Worm (Caenorhabditis elegans): Measurements from ENCODE around the gene fbxb-118.
A peak's percentile ranks its signal among the peaks of the same experiment; 100 is the strongest.

The fbxb-118 gene

DNA sequence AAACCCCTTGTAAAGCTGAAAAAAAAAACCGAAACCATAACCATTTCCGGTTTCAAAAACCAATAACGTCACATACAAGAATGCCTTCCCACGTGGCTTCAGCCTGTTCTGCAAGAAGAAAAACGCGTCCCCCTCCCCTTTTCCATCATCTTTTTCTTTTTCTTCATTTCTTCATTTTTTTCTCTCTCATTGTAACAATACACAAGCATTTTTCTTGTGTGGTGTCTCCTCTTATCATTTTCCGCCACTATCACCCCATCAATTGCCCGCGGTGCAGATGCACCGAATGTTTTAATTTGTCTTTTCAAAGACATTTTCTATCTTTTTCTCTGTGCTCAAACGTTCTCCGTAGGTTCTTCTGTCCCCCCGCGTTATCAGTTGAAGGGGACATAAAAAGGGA is 25.3 kb upstream of the fbxb-118 start (continued):
- TF ChIP-seq nfya-1 (tag; optimal IDR thresholded peaks at IDR 0.05; ENCODE audit: borderline replicate concordance, insufficient read depth) = no peak
- no peak for TF ChIP-seq lin-26 (GFP tag; IDR thresholded peaks at IDR 0.05)
- TF ChIP-seq xnd-1 (tag; optimal IDR thresholded peaks at IDR 0.05) = no peak
- TF ChIP-seq nfya-2 (GFP tag; IDR thresholded peaks at IDR 0.05) = no peak
- no peak for TF ChIP-seq pha-4 (tag; optimal IDR thresholded peaks at IDR 0.05)
- TF ChIP-seq attf-5 (GFP tag; optimal IDR thresholded peaks at IDR 0.05) = peak; percentile 65
- peak; percentile 99 for TF ChIP-seq nhr-80 (tag; optimal IDR thresholded peaks at IDR 0.05)
- no peak for TF ChIP-seq akir-1 (GFP tag; optimal IDR thresholded peaks at IDR 0.05)
- TF ChIP-seq B0336.3 (GFP tag; IDR thresholded peaks at IDR 0.05) = peak; percentile 69; the same call in 1 of the 2 replicates
- peak; percentile 18; the same call in 1 of the 2 replicates for TF ChIP-seq lir-1 (GFP tag; conservative IDR thresholded peaks at IDR 0.05)
- TF ChIP-seq athp-1 (tag; optimal IDR thresholded peaks at IDR 0.05) = no peak
- no peak for TF ChIP-seq F10E7.11 (tag; optimal IDR thresholded peaks at IDR 0.05)
- TF ChIP-seq tbp1 (GFP tag; optimal IDR thresholded peaks at IDR 0.05) = peak; percentile 61
- no peak for TF ChIP-seq lsy-27 (tag; optimal IDR thresholded peaks at IDR 0.05; ENCODE audit: borderline replicate concordance, insufficient read depth)
- TF ChIP-seq aptf-3 (GFP tag; IDR thresholded peaks at IDR 0.05) = no peak
- no peak for TF ChIP-seq rpc-1 (optimal IDR thresholded peaks at IDR 0.05)
- TF ChIP-seq rpc-1 (tag; optimal IDR thresholded peaks at IDR 0.05) = no peak
- no peak for TF ChIP-seq mel-28 (tag; optimal IDR thresholded peaks at IDR 0.05; ENCODE audit: borderline replicate concordance)
- no peak for TF ChIP-seq pbrm-1 (GFP tag; IDR thresholded peaks at IDR 0.05)
- TF ChIP-seq sptf-2 (GFP tag; optimal IDR thresholded peaks at IDR 0.05) = no peak
- TF ChIP-seq F37B4.10 (GFP tag; IDR thresholded peaks at IDR 0.05) = no peak
- peak; percentile 75 for TF ChIP-seq nfyb-1 (GFP tag; IDR thresholded peaks at IDR 0.05)
- TF ChIP-seq F39B2.1 (GFP tag; IDR thresholded peaks at IDR 0.05) = no peak
- TF ChIP-seq nhr-179 (tag; optimal IDR thresholded peaks at IDR 0.05) = no peak
- no peak for TF ChIP-seq egl-18 (GFP tag; IDR thresholded peaks at IDR 0.05)
- TF ChIP-seq zim-3 (tag; optimal IDR thresholded peaks at IDR 0.05) = no peak
- TF ChIP-seq lsl-1 (GFP tag; optimal IDR thresholded peaks at IDR 0.05) = no peak
- TF ChIP-seq F57A8.1 (GFP tag; optimal IDR thresholded peaks at IDR 0.05) = no peak
- TF ChIP-seq snpc-1.3 (tag; optimal IDR thresholded peaks at IDR 0.05; ENCODE audit: insufficient read depth) = no peak
- TF ChIP-seq D2030.7 (GFP tag; IDR thresholded peaks at IDR 0.05) = no peak
- no peak for TF ChIP-seq ceh-100 (GFP tag; IDR thresholded peaks at IDR 0.05)
- TF ChIP-seq cebp-1 (GFP tag; IDR thresholded peaks at IDR 0.05) = 0 out of 2 replicates have a peak, but pooled peaks have one; percentile 20
- peak; percentile 73 for TF ChIP-seq cebp-1 (tag; optimal IDR thresholded peaks at IDR 0.05)
- TF ChIP-seq aptf-2 (GFP tag; conservative IDR thresholded peaks at IDR 0.05) = no peak
- no peak for TF ChIP-seq F55B11.4 (tag; optimal IDR thresholded peaks at IDR 0.05; ENCODE audit: borderline replicate concordance, insufficient read depth)
- peak; percentile 12 for TF ChIP-seq ets-4 (GFP tag; optimal IDR thresholded peaks at IDR 0.05)
- no peak for TF ChIP-seq bed-2 (GFP tag; IDR thresholded peaks at IDR 0.05)
- TF ChIP-seq mcd-1 (GFP tag; IDR thresholded peaks at IDR 0.05) = peak; percentile 18; the same call in 1 of the 2 replicates
- no peak for TF ChIP-seq F52B5.7 (tag; optimal IDR thresholded peaks at IDR 0.05)
- TF ChIP-seq ztf-28 (GFP tag; IDR thresholded peaks at IDR 0.05) = no peak
- TF ChIP-seq dpl-1 (GFP tag; optimal IDR thresholded peaks at IDR 0.05) = no peak
- TF ChIP-seq ceh-79 (tag; optimal IDR thresholded peaks at IDR 0.05) = no peak
- TF ChIP-seq K12H6.12 (tag; optimal IDR thresholded peaks at IDR 0.05) = no peak
- no peak for TF ChIP-seq zfh-2 (GFP tag; conservative IDR thresholded peaks at IDR 0.05)
- peak; percentile 18 for TF ChIP-seq die-1 (tag; optimal IDR thresholded peaks at IDR 0.05)
- TF ChIP-seq ztf-22 (GFP tag; optimal IDR thresholded peaks at IDR 0.05) = peak; percentile 71
- TF ChIP-seq F23B12.7 (tag; optimal IDR thresholded peaks at IDR 0.05; ENCODE audit: insufficient read depth) = peak; percentile 66
- TF ChIP-seq Y56A3A.18 (GFP tag; IDR thresholded peaks at IDR 0.05) = peak; percentile 42; the same call in 1 of the 2 replicates
- TF ChIP-seq ztf-18 (tag; optimal IDR thresholded peaks at IDR 0.05) = no peak

Measured in whole organism, young adult.